Worm (Caenorhabditis elegans) whole organism, late embryonic: Measurements from ENCODE around the gene mcat-1.

Experiments
- T23F11.4 ChIP-seq: fragments of 200-800 bp; sonication (Bioruptor generic); optimal IDR thresholded peaks from 2 replicates; lab custom pipeline; 2018; ENCODE audit warnings: mild to moderate bottlenecking, missing genetic modification characterization, missing compliant biosample characterization
- elt-2 ChIP-seq: sonication (generic microtip); optimal IDR thresholded peaks from 2 replicates; lab custom pipeline; 2016; ENCODE audit warnings: missing genetic modification reagents, missing genetic modification characterization, missing compliant biosample characterization
- gmeb-2 ChIP-seq: sonication (generic microtip); optimal IDR thresholded peaks from 2 replicates; lab custom pipeline; 2016; ENCODE audit warnings: missing genetic modification characterization, inconsistent platforms, missing compliant biosample characterization
- hlh-30 ChIP-seq: sonication (generic microtip); optimal IDR thresholded peaks from 2 replicates; lab custom pipeline; 2017; ENCODE audit warnings: antibody characterized with exemption, missing genetic modification characterization, missing compliant biosample characterization; ENCODE audit not compliant: insufficient read depth
- hlh-8 ChIP-seq: sonication (generic microtip); optimal IDR thresholded peaks from 2 replicates; lab custom pipeline; 2016; ENCODE audit warnings: missing genotype, missing genetic modification characterization, missing compliant biosample characterization
- lin-11 ChIP-seq: fragments of 200-800 bp; sonication (Bioruptor generic); optimal IDR thresholded peaks from 2 replicates; lab custom pipeline; 2018; ENCODE audit warnings: mild to moderate bottlenecking, missing genetic modification characterization, missing compliant biosample characterization
- nhr-11 ChIP-seq: fragments of 150-350 bp; optimal IDR thresholded peaks from 2 replicates; lab custom pipeline; 2014; ENCODE audit warnings: missing biosample characterization, missing genetic modification characterization
- pag-3 ChIP-seq: sonication (generic microtip); optimal IDR thresholded peaks from 2 replicates; lab custom pipeline; 2016; ENCODE audit warnings: missing compliant biosample characterization, missing genetic modification characterization, borderline replicate concordance
- pat-9 ChIP-seq: fragments of 200-800 bp; sonication (Bioruptor generic); optimal IDR thresholded peaks from 2 replicates; lab custom pipeline; 2018; ENCODE audit warnings: mild to moderate bottlenecking, missing genetic modification characterization, moderate library complexity, missing compliant biosample characterization
- pha-4 ChIP-seq: fragments of 150-350 bp; optimal IDR thresholded peaks from 2 replicates; lab custom pipeline; 2018; ENCODE audit warnings: missing biosample characterization, missing genetic modification reagents, missing genetic modification characterization
- pros-1 ChIP-seq: fragments of 150-350 bp; optimal IDR thresholded peaks from 2 replicates; lab custom pipeline; 2014; ENCODE audit warnings: missing biosample characterization, missing genetic modification reagents, missing genetic modification characterization
- rnt-1 ChIP-seq: sonication (generic microtip); optimal IDR thresholded peaks from 2 replicates; lab custom pipeline; 2016; ENCODE audit warnings: missing genetic modification characterization, missing compliant biosample characterization
- sdc-2 ChIP-seq: sonication (generic microtip); optimal IDR thresholded peaks from 2 replicates; lab custom pipeline; 2016; ENCODE audit warnings: missing genotype, missing genetic modification characterization, missing compliant biosample characterization

DNA sequence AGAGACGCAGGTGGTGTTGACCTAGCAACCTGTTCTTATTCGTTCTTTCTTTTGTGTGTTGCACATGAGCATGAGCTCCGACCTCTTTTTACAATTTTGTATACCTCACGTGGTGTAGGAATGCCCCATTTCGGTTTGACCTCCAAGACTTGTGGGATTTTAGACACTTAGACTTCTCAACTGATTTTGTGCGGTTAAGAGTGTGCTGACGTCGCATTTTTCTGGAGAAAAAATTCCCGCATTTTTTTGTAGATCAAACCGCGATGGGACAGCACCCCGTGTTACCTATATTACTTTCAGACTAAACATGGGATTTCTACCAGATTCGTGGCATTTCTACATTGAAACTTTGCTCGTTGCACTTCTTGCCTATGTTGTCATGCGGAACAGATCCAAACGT is 40.0 kb downstream of the mcat-1 start, which contains the start of gene sptl-1:
- TF ChIP-seq pha-4 (tag; lab: Kevin White, UChicago), result no peak
- no peak for TF ChIP-seq elt-2 (tag; lab: Kevin White, UChicago)
- TF ChIP-seq rnt-1 (tag; lab: Kevin White, UChicago), result no peak
- no peak for TF ChIP-seq pat-9
- no peak for TF ChIP-seq hlh-8 (tag; lab: Kevin White, UChicago)
- TF ChIP-seq pag-3 (tag; lab: Kevin White, UChicago), result no peak
- no peak for TF ChIP-seq T23F11.4 (GFP tag; lab: Kevin White, UChicago)
- TF ChIP-seq hlh-30 (tag; lab: Kevin White, UChicago), result no peak
- TF ChIP-seq gmeb-2, result no peak
- TF ChIP-seq lin-11, result no peak
- no peak for TF ChIP-seq pros-1 (tag; lab: Kevin White, UChicago)
- TF ChIP-seq nhr-11 (tag; lab: Kevin White, UChicago), result no peak
- TF ChIP-seq sdc-2 (tag; lab: Kevin White, UChicago), result no peak
